Worm (Caenorhabditis elegans) whole organism, mixed stage, embryonic: ENCODE results near the gene bath-2.

Experiments used
- M03D4.4 ChIP-seq: sonication (generic microtip); optimal IDR thresholded peaks from 2 replicates; lab custom pipeline; 2017; ENCODE audit warnings: mild to moderate bottlenecking, missing genetic modification characterization, missing compliant biosample characterization
- bed-3 ChIP-seq: fragments of 200-800 bp; sonication (Bioruptor generic); optimal IDR thresholded peaks from 3 replicates; lab custom pipeline; 2018; ENCODE audit warnings: mild to moderate bottlenecking, missing genetic modification characterization, moderate library complexity, missing compliant biosample characterization
- blmp-1 ChIP-seq: fragments of 150-350 bp; optimal IDR thresholded peaks from 2 replicates; lab custom pipeline; 2014; ENCODE audit warnings: missing biosample characterization, missing genetic modification characterization
- ceh-39 ChIP-seq: fragments of 150-350 bp; optimal IDR thresholded peaks from 2 replicates; lab custom pipeline; 2014; ENCODE audit warnings: missing biosample characterization, missing genetic modification characterization
- ceh-43 ChIP-seq: fragments of 200-800 bp; sonication (Bioruptor generic); optimal IDR thresholded peaks from 2 replicates; lab custom pipeline; 2018; ENCODE audit warnings: mild to moderate bottlenecking, missing genetic modification characterization, moderate library complexity, missing compliant biosample characterization
- ceh-83 ChIP-seq: fragments of 200-800 bp; sonication (Bioruptor generic); optimal IDR thresholded peaks from 2 replicates; lab custom pipeline; 2018; ENCODE audit warnings: mild to moderate bottlenecking, missing genetic modification characterization, missing compliant biosample characterization
- ces-1 ChIP-seq: fragments of 150-350 bp; optimal IDR thresholded peaks from 2 replicates; lab custom pipeline; 2014; ENCODE audit warnings: missing biosample characterization, missing genetic modification reagents, missing genetic modification characterization
- cnd-1 ChIP-seq: fragments of 200-800 bp; sonication (Bioruptor generic); optimal IDR thresholded peaks from 2 replicates; lab custom pipeline; 2018; ENCODE audit warnings: mild to moderate bottlenecking, missing genetic modification characterization, missing compliant biosample characterization
- drap-1 ChIP-seq: fragments of 200-800 bp; sonication (Bioruptor generic); optimal IDR thresholded peaks from 3 replicates; lab custom pipeline; 2018; ENCODE audit warnings: mild to moderate bottlenecking, missing genetic modification characterization, missing compliant biosample characterization
- flh-1 ChIP-seq: fragments of 200-800 bp; sonication (Bioruptor generic); optimal IDR thresholded peaks from 2 replicates; lab custom pipeline; 2018; ENCODE audit warnings: mild to moderate bottlenecking, missing genetic modification characterization, moderate library complexity, missing compliant biosample characterization
- ham-2 ChIP-seq: fragments of 200-800 bp; sonication (Bioruptor generic); optimal IDR thresholded peaks from 2 replicates; lab custom pipeline; 2018; ENCODE audit warnings: mild to moderate bottlenecking, missing genetic modification characterization, missing compliant biosample characterization
- hlh-1 ChIP-seq: fragments of 150-350 bp; optimal IDR thresholded peaks from 2 replicates; lab custom pipeline; 2014; ENCODE audit warnings: missing biosample characterization, missing genetic modification reagents, missing genetic modification characterization
- lin-13 ChIP-seq: fragments of 150-350 bp; optimal IDR thresholded peaks from 2 replicates; lab custom pipeline; 2014; ENCODE audit warnings: missing biosample characterization, missing genetic modification characterization
- lin-32 ChIP-seq: fragments of 200-800 bp; sonication (Bioruptor generic); optimal IDR thresholded peaks from 2 replicates; lab custom pipeline; 2018; ENCODE audit warnings: mild to moderate bottlenecking, missing genetic modification characterization, missing compliant biosample characterization
- lsy-2 ChIP-seq: fragments of 150-350 bp; optimal IDR thresholded peaks from 2 replicates; lab custom pipeline; 2014; ENCODE audit warnings: missing biosample characterization, missing genetic modification characterization
- mab-5 ChIP-seq: fragments of 150-350 bp; optimal IDR thresholded peaks from 2 replicates; lab custom pipeline; 2014; ENCODE audit warnings: missing biosample characterization, missing genetic modification characterization
- mls-2 ChIP-seq: sonication (generic microtip); optimal IDR thresholded peaks from 2 replicates; lab custom pipeline; 2016; ENCODE audit warnings: mild to moderate bottlenecking, missing genetic modification characterization, moderate library complexity, missing compliant biosample characterization
- nhr-12 ChIP-seq: fragments of 150-350 bp; optimal IDR thresholded peaks from 2 replicates; lab custom pipeline; 2014; ENCODE audit warnings: missing biosample characterization, missing genetic modification characterization
- nhr-2 ChIP-seq: fragments of 150-350 bp; optimal IDR thresholded peaks from 2 replicates; lab custom pipeline; 2014; ENCODE audit warnings: missing biosample characterization, missing genetic modification characterization
- nhr-28 ChIP-seq: fragments of 150-350 bp; optimal IDR thresholded peaks from 2 replicates; lab custom pipeline; 2014; ENCODE audit warnings: missing biosample characterization, missing genetic modification characterization
- nhr-76 ChIP-seq: sonication (generic microtip); optimal IDR thresholded peaks from 2 replicates; lab custom pipeline; 2017; ENCODE audit warnings: missing biosample characterization, missing genetic modification characterization
- pha-4 ChIP-seq: fragments of 150-350 bp; optimal IDR thresholded peaks from 2 replicates; lab custom pipeline; 2018; ENCODE audit warnings: missing biosample characterization, missing genetic modification reagents, missing genetic modification characterization
- sem-2 ChIP-seq: fragments of 200-800 bp; sonication (Bioruptor generic); optimal IDR thresholded peaks from 2 replicates; lab custom pipeline; 2018; ENCODE audit warnings: mild to moderate bottlenecking, missing genetic modification characterization, missing compliant biosample characterization
- snpc-4 ChIP-seq: fragments of 150-350 bp; optimal IDR thresholded peaks from 2 replicates; lab custom pipeline; 2014; ENCODE audit warnings: missing biosample characterization, missing genetic modification characterization
- sptf-1 ChIP-seq: sonication (generic microtip); optimal IDR thresholded peaks from 2 replicates; lab custom pipeline; 2017; ENCODE audit warnings: mild to moderate bottlenecking, missing genetic modification characterization, moderate library complexity, missing compliant biosample characterization
- tbx-8 ChIP-seq: fragments of 200-800 bp; sonication (Bioruptor generic); optimal IDR thresholded peaks from 2 replicates; lab custom pipeline; 2018; ENCODE audit warnings: mild to moderate bottlenecking, missing genetic modification characterization, moderate library complexity, missing compliant biosample characterization
- unc-120 ChIP-seq: sonication (generic microtip); optimal IDR thresholded peaks from 2 replicates; lab custom pipeline; 2017; ENCODE audit warnings: missing genetic modification characterization, missing compliant biosample characterization; ENCODE audit not compliant: poor library complexity, severe bottlenecking
- unc-39 ChIP-seq: fragments of 150-350 bp; optimal IDR thresholded peaks from 2 replicates; lab custom pipeline; 2014; ENCODE audit warnings: missing biosample characterization, missing genetic modification characterization
- unc-62 ChIP-seq: fragments of 150-350 bp; optimal IDR thresholded peaks from 2 replicates; lab custom pipeline; 2014; ENCODE audit warnings: missing biosample characterization, missing genetic modification reagents, missing genetic modification characterization
- zip-8 ChIP-seq: fragments of 150-350 bp; optimal IDR thresholded peaks from 2 replicates; lab custom pipeline; 2014; ENCODE audit warnings: missing biosample characterization, missing genetic modification characterization
- ztf-11 ChIP-seq: fragments of 150-350 bp; optimal IDR thresholded peaks from 2 replicates; lab custom pipeline; 2014; ENCODE audit warnings: missing biosample characterization, missing genetic modification characterization

bath-2 gene

DNA sequence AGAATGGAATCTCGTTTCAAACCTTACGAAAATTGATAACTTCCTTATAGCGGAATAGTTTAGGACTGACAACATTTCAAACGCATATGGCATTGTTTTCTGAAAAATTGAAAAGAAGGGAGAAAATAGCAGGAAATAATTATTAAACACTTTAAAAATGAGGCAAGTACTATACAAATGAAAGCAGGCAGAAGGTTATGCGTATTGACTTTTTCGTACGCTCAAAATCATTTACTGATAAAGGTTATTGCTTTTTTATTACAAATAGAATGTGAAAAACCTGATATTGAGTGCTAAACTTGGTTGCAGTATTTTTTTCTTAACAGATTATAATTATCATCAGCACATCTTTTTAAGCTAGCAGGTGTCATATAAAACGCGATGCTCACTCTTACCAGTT is 17.1 kb upstream of the bath-2 start, which contains the start of gene ZK250.13:
ZK250.13 (minus strand) TSS at position 101 of the 400 bp plus-strand sequence.
- TF ChIP-seq sem-2 (GFP tag; lab: Kevin White, UChicago) = no peak
- TF ChIP-seq mls-2 (tag; lab: Kevin White, UChicago) = no peak
- TF ChIP-seq unc-120 (tag; lab: Kevin White, UChicago) = no peak
- TF ChIP-seq ces-1 (GFP tag; lab: Kevin White, UChicago) = no peak
- TF ChIP-seq unc-62 (GFP tag; lab: Kevin White, UChicago) = no peak
- TF ChIP-seq mab-5 (tag; lab: Kevin White, UChicago) = no peak
- no peak for TF ChIP-seq M03D4.4 (tag; lab: Kevin White, UChicago)
- no peak for TF ChIP-seq lsy-2 (tag; lab: Kevin White, UChicago)
- TF ChIP-seq unc-39 (tag; lab: Kevin White, UChicago) = no peak
- TF ChIP-seq ham-2 = no peak
- no peak for TF ChIP-seq snpc-4
- no peak for TF ChIP-seq blmp-1
- no peak for TF ChIP-seq nhr-76 (tag; lab: Kevin White, UChicago)
- no peak for TF ChIP-seq lin-13 (tag; lab: Kevin White, UChicago)
- TF ChIP-seq pha-4 = no peak
- TF ChIP-seq ceh-43 (GFP tag; lab: Kevin White, UChicago) = no peak

- TF ChIP-seq hlh-1 (tag; lab: Kevin White, UChicago) = no peak
- TF ChIP-seq tbx-8 (GFP tag; lab: Kevin White, UChicago) = no peak
- no peak for TF ChIP-seq pha-4
- TF ChIP-seq unc-62 (GFP tag; lab: Kevin White, UChicago) = no peak
- TF ChIP-seq sptf-1 (tag; lab: Kevin White, UChicago) = no peak
- no peak for TF ChIP-seq cnd-1 (tag; lab: Kevin White, UChicago)
- no peak for TF ChIP-seq ceh-43 (GFP tag; lab: Kevin White, UChicago)
- TF ChIP-seq sem-2 (GFP tag; lab: Kevin White, UChicago) = no peak
- no peak for TF ChIP-seq ceh-83 (GFP tag; lab: Kevin White, UChicago)
- TF ChIP-seq unc-120 (tag; lab: Kevin White, UChicago) = no peak
- TF ChIP-seq, all 35 proteins: peak for 0
These were observed 6.0 kb upstream of the bath-2 start for ce11 chrII:1928578-1928977.

- TF ChIP-seq lin-32 (GFP tag; lab: Kevin White, UChicago) (no peak), ztf-11 (tag; lab: Kevin White, UChicago) (no peak), sem-2 (GFP tag; lab: Kevin White, UChicago) (no peak), snpc-4 (no peak)
These were observed 3.6 kb upstream of the bath-2 start, which contains the start of gene F52C6.2 for ce11 chrII:1926162-1926561. Gene F52C6.2, plus strand, starts transcription at chrII:1926462.

DNA sequence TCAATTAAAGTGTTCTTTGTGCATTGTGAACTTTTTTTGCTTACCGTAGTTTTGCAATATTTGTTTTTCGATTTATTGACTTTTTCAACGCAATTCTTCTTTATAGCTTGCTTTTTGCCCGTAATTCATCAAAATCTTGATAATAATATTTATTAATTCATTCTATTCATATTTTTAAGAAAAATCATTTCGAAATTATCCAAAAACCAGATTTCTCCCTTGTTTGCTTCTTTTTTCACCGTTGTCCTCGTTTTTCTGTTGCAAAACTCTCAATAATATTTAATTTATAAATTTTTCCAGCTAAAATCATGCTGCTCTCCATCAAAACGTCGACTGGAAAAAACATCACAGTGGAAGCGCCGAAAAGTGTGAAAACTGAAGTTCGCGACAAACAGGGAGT is 1.9 kb upstream of the bath-2 start, which contains the start of gene F52C6.3:
F52C6.3 (plus strand) TSS at position 301 of the 400 bp plus-strand sequence.
- TF ChIP-seq blmp-1 = no peak
- TF ChIP-seq drap-1 (GFP tag; lab: Kevin White, UChicago) = no peak

ce11 chrII:1921018-1921417 is 1.5 kb downstream of the bath-2 start, which contains the start of gene bath-7:
Gene bath-7, minus strand, starts transcription at chrII:1921118.
- no peak for TF ChIP-seq ham-2
- no peak for TF ChIP-seq nhr-12 (tag; lab: Kevin White, UChicago)
- no peak for TF ChIP-seq ceh-83 (GFP tag; lab: Kevin White, UChicago)
- TF ChIP-seq unc-39 (tag; lab: Kevin White, UChicago) = no peak
- no peak for TF ChIP-seq nhr-2
- TF ChIP-seq nhr-28 (tag; lab: Kevin White, UChicago) = no peak
- no peak for TF ChIP-seq ces-1 (GFP tag; lab: Kevin White, UChicago)
- no peak for TF ChIP-seq ztf-11 (tag; lab: Kevin White, UChicago)
- TF ChIP-seq zip-8 (tag; lab: Kevin White, UChicago) = no peak
- no peak for TF ChIP-seq cnd-1 (tag; lab: Kevin White, UChicago)
- TF ChIP-seq nhr-76 (tag; lab: Kevin White, UChicago) = no peak
- TF ChIP-seq sptf-1 (tag; lab: Kevin White, UChicago) = no peak
- TF ChIP-seq unc-62 (GFP tag; lab: Kevin White, UChicago) = no peak
- TF ChIP-seq M03D4.4 (tag; lab: Kevin White, UChicago) = no peak
- TF ChIP-seq hlh-1 (tag; lab: Kevin White, UChicago) = no peak
- no peak for TF ChIP-seq lin-32 (GFP tag; lab: Kevin White, UChicago)
- no peak for TF ChIP-seq mab-5 (tag; lab: Kevin White, UChicago)
- no peak for TF ChIP-seq ceh-43 (GFP tag; lab: Kevin White, UChicago)
- no peak for TF ChIP-seq sem-2 (GFP tag; lab: Kevin White, UChicago)

DNA sequence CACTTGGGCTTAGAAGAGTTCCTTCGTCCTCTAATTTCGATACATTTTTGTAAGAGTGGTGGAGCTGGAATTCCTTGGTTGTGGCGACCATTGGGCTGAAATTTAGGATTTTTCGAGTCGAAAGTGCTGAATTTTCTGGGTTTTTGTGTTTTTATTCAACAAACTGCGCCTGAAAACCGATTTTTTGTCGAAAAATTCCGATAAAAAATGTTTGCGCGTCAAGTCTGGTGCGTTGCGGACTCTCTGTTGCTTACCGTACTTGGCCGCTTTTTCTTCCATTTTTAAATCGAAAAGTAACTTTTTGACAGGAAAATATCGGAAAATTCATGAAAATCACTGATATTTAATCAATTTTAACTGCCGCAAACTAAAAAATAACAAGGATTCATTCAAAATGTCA is 4.7 kb downstream of the bath-2 start, which contains the start of gene bath-4:
bath-4 (minus strand) TSS at position 101 of the 400 bp plus-strand sequence.
- TF ChIP-seq bed-3 (no peak), pha-4 (no peak), mab-5 (tag; lab: Kevin White, UChicago) (no peak), mls-2 (tag; lab: Kevin White, UChicago) (no peak), flh-1 (GFP tag; lab: Kevin White, UChicago) (no peak), lin-32 (GFP tag; lab: Kevin White, UChicago) (no peak), sptf-1 (tag; lab: Kevin White, UChicago) (no peak), drap-1 (GFP tag; lab: Kevin White, UChicago) (no peak), sem-2 (GFP tag; lab: Kevin White, UChicago) (no peak), nhr-12 (tag; lab: Kevin White, UChicago) (no peak), tbx-8 (GFP tag; lab: Kevin White, UChicago) (no peak), lin-13 (tag; lab: Kevin White, UChicago) (no peak), M03D4.4 (tag; lab: Kevin White, UChicago) (no peak), ceh-39 (tag; lab: Kevin White, UChicago) (no peak), ztf-11 (tag; lab: Kevin White, UChicago) (no peak), hlh-1 (tag; lab: Kevin White, UChicago) (no peak)
